Fruit fly (Drosophila melanogaster) whole organism, embryonic: ENCODE data around the gene CG6015.

Experiments
- CG10543 ChIP-seq: fragments of 200-800 bp; sonication (Bioruptor generic); optimal IDR thresholded peaks from 3 replicates; lab custom pipeline; 2017; ENCODE audit warnings: missing biosample characterization, mild to moderate bottlenecking, missing genetic modification characterization, moderate library complexity
- CG11093 ChIP-seq: fragments of 200-800 bp; sonication (Bioruptor generic); IDR thresholded peaks from 3 replicates; pipeline ENCODE4 v1.3.6; 2022; ENCODE audit warnings: missing biosample characterization, missing genetic modification characterization
- CG11456 ChIP-seq: fragments of 200-800 bp; sonication (Bioruptor generic); IDR thresholded peaks from 3 replicates; pipeline ENCODE4 v1.3.6; 2022; ENCODE audit warnings: missing biosample characterization, missing genetic modification characterization
- CG15073 ChIP-seq: fragments of 200-800 bp; sonication (Bioruptor generic); optimal IDR thresholded peaks from 2 replicates; lab custom pipeline; 2016; ENCODE audit warnings: missing biosample characterization, missing genetic modification characterization
- CG15696 ChIP-seq: fragments of 200-800 bp; sonication (Bioruptor generic); optimal IDR thresholded peaks from 2 replicates; lab custom pipeline; 2019; ENCODE audit warnings: missing biosample characterization, mild to moderate bottlenecking, missing genetic modification characterization, moderate library complexity
- CG1603 ChIP-seq: fragments of 200-800 bp; sonication (Bioruptor generic); optimal IDR thresholded peaks from 2 replicates; lab custom pipeline; 2019; ENCODE audit warnings: missing biosample characterization, mild to moderate bottlenecking, missing genetic modification characterization, moderate library complexity
- CG1792 ChIP-seq: fragments of 200-800 bp; sonication (Bioruptor generic); optimal IDR thresholded peaks from 2 replicates; lab custom pipeline; 2016; ENCODE audit warnings: missing biosample characterization, missing genetic modification characterization
- CG18619 ChIP-seq: fragments of 200-800 bp; sonication (Bioruptor generic); optimal IDR thresholded peaks from 3 replicates; lab custom pipeline; 2017; ENCODE audit warnings: missing biosample characterization, mild to moderate bottlenecking, missing genetic modification characterization
- CG31441 ChIP-seq: fragments of 200-800 bp; sonication (Bioruptor generic); IDR thresholded peaks from 2 replicates; pipeline ENCODE4 v1.3.6; 2022; ENCODE audit warnings: missing biosample characterization, missing genetic modification characterization
- CG33213 ChIP-seq: fragments of 200-800 bp; sonication (Bioruptor generic); optimal IDR thresholded peaks from 3 replicates; lab custom pipeline; 2016; ENCODE audit warnings: missing biosample characterization, missing genetic modification characterization
- CG3838 ChIP-seq: fragments of 200-800 bp; sonication (Bioruptor generic); optimal IDR thresholded peaks from 3 replicates; lab custom pipeline; 2016; ENCODE audit warnings: missing biosample characterization, missing genetic modification characterization
- CG4617 ChIP-seq: fragments of 200-800 bp; sonication (Bioruptor generic); optimal IDR thresholded peaks from 3 replicates; lab custom pipeline; 2016; ENCODE audit warnings: missing biosample characterization, missing genetic modification characterization, borderline replicate concordance
- CG6813 ChIP-seq: fragments of 200-800 bp; sonication (Bioruptor generic); optimal IDR thresholded peaks from 2 replicates; lab custom pipeline; 2017; ENCODE audit warnings: missing biosample characterization, missing genetic modification characterization, mild to moderate bottlenecking, moderate library complexity, missing genetic modification reagents
- CG7745 ChIP-seq: fragments of 200-800 bp; sonication (Bioruptor generic); optimal IDR thresholded peaks from 2 replicates; lab custom pipeline; 2018; ENCODE audit warnings: missing biosample characterization, mild to moderate bottlenecking, missing genetic modification characterization, moderate library complexity
- CG8089 ChIP-seq: fragments of 200-800 bp; sonication (Bioruptor generic); optimal IDR thresholded peaks from 3 replicates; lab custom pipeline; 2016; ENCODE audit warnings: missing biosample characterization, missing genetic modification characterization
- CG8944 ChIP-seq: fragments of 200-800 bp; sonication (Bioruptor generic); optimal IDR thresholded peaks from 3 replicates; lab custom pipeline; 2016; ENCODE audit warnings: missing biosample characterization, missing genetic modification characterization
- CG9215 ChIP-seq: fragments of 200-800 bp; sonication (Bioruptor generic); IDR thresholded peaks from 2 replicates; pipeline ENCODE4 v1.3.6; 2022; ENCODE audit warnings: missing biosample characterization, missing genetic modification characterization
- CG9609 ChIP-seq: fragments of 200-800 bp; sonication (Bioruptor generic); optimal IDR thresholded peaks from 3 replicates; lab custom pipeline; 2016; ENCODE audit warnings: missing biosample characterization, missing genetic modification characterization
- CG9817 ChIP-seq: fragments of 200-800 bp; sonication (Bioruptor generic); optimal IDR thresholded peaks from 2 replicates; lab custom pipeline; 2018; ENCODE audit warnings: missing biosample characterization, mild to moderate bottlenecking, missing genetic modification characterization, moderate library complexity
- CTCF ChIP-seq: fragments of 200-800 bp; sonication (Bioruptor generic); optimal IDR thresholded peaks from 2 replicates; lab custom pipeline; 2017; ENCODE audit warnings: missing biosample characterization, mild to moderate bottlenecking, missing genetic modification characterization, moderate library complexity
- Camta ChIP-seq: fragments of 200-800 bp; sonication (Bioruptor generic); optimal IDR thresholded peaks from 2 replicates; lab custom pipeline; 2016; ENCODE audit warnings: missing biosample characterization, missing genetic modification characterization
- Dad ChIP-seq: fragments of 200-800 bp; sonication (Bioruptor generic); optimal IDR thresholded peaks from 3 replicates; lab custom pipeline; 2016; ENCODE audit warnings: missing biosample characterization, missing genetic modification characterization
- Deaf1 ChIP-seq: fragments of 200-800 bp; optimal IDR thresholded peaks from 3 replicates; lab custom pipeline; 2019; ENCODE audit warnings: missing biosample characterization, mild to moderate bottlenecking, missing genetic modification characterization, moderate library complexity
- Doc2 ChIP-seq: fragments of 200-800 bp; sonication (Bioruptor generic); IDR thresholded peaks from 2 replicates; pipeline ENCODE4 v1.3.6; 2022; ENCODE audit warnings: missing biosample characterization, missing genetic modification characterization
- Fer3 ChIP-seq: fragments of 200-800 bp; sonication (Bioruptor generic); optimal IDR thresholded peaks from 2 replicates; lab custom pipeline; 2018; ENCODE audit warnings: missing biosample characterization, mild to moderate bottlenecking, missing genetic modification characterization, moderate library complexity
- HmgD ChIP-seq: fragments of 200-800 bp; sonication (Bioruptor generic); optimal IDR thresholded peaks from 3 replicates; lab custom pipeline; 2016; ENCODE audit warnings: missing biosample characterization, missing genetic modification characterization
- Hr3 ChIP-seq: fragments of 200-800 bp; sonication (Bioruptor generic); optimal IDR thresholded peaks from 3 replicates; lab custom pipeline; 2016; ENCODE audit warnings: missing biosample characterization, missing genetic modification characterization
- Lhr ChIP-seq: fragments of 200-800 bp; sonication (Bioruptor generic); optimal IDR thresholded peaks from 3 replicates; lab custom pipeline; 2017; ENCODE audit warnings: mild to moderate bottlenecking, missing biosample characterization, missing genetic modification reagents, missing genetic modification characterization
- Myb ChIP-seq: fragments of 200-800 bp; sonication (Bioruptor generic); optimal IDR thresholded peaks from 2 replicates; lab custom pipeline; 2016; ENCODE audit warnings: missing biosample characterization, missing genetic modification characterization
- NFAT ChIP-seq: fragments of 200-800 bp; sonication (Bioruptor generic); IDR thresholded peaks from 2 replicates; pipeline ENCODE4 v1.3.6; 2022; ENCODE audit warnings: missing biosample characterization, missing genetic modification characterization
- Opbp ChIP-seq: fragments of 200-800 bp; sonication (Bioruptor generic); IDR thresholded peaks from 3 replicates; pipeline ENCODE4 v1.3.6; 2022; ENCODE audit warnings: missing biosample characterization, missing genetic modification characterization; ENCODE audit not compliant: partially characterized antibody
- PHDP ChIP-seq: fragments of 200-800 bp; sonication (Bioruptor generic); optimal IDR thresholded peaks from 3 replicates; lab custom pipeline; 2018; ENCODE audit warnings: missing biosample characterization, mild to moderate bottlenecking, missing genetic modification characterization, moderate library complexity
- Tbp ChIP-seq: fragments of >200 bp; optimal IDR thresholded peaks from 2 replicates; lab custom pipeline; 2018; ENCODE audit warnings: missing biosample characterization, missing genetic modification characterization
- YL-1 ChIP-seq: fragments of 200-800 bp; sonication (Bioruptor generic); optimal IDR thresholded peaks from 3 replicates; lab custom pipeline; 2017; ENCODE audit warnings: missing biosample characterization, mild to moderate bottlenecking, missing genetic modification characterization
- ac ChIP-seq: fragments of 200-800 bp; sonication (Bioruptor generic); optimal IDR thresholded peaks from 3 replicates; lab custom pipeline; 2017; ENCODE audit warnings: missing biosample characterization, mild to moderate bottlenecking, missing genetic modification characterization
- al ChIP-seq: fragments of 200-800 bp; sonication (Bioruptor generic); IDR thresholded peaks from 2 replicates; pipeline ENCODE4 v1.3.6; 2022; ENCODE audit warnings: missing biosample characterization, missing genetic modification characterization
- caup ChIP-seq: fragments of 200-800 bp; sonication (Bioruptor generic); optimal IDR thresholded peaks from 3 replicates; lab custom pipeline; 2017; ENCODE audit warnings: missing biosample characterization, mild to moderate bottlenecking, missing genetic modification characterization, moderate library complexity; ENCODE audit not compliant: severe bottlenecking
- chinmo ChIP-seq: fragments of 200-800 bp; sonication (Bioruptor generic); IDR thresholded peaks from 4 replicates; pipeline ENCODE4 v1.3.6; 2022; ENCODE audit warnings: missing biosample characterization, missing genetic modification characterization; ENCODE audit not compliant: partially characterized antibody
- crc ChIP-seq: fragments of 200-800 bp; sonication (Bioruptor generic); optimal IDR thresholded peaks from 2 replicates; lab custom pipeline; 2016; ENCODE audit warnings: missing biosample characterization, missing genetic modification characterization
- crp ChIP-seq, 2 experiments: fragments of 200-800 bp; sonication (Bioruptor generic); optimal IDR thresholded peaks; 2 replicates in 1 of 2; 3 replicates in 1 of 2; lab custom pipeline; 2017; ENCODE audit warnings: missing biosample characterization in 2 of 2, missing genetic modification characterization in 2 of 2, mild to moderate bottlenecking in 1 of 2, moderate library complexity in 1 of 2
- dpn ChIP-seq, 2 experiments: fragments of 200-800 bp; sonication (Bioruptor generic); optimal IDR thresholded peaks; 3 replicates each; lab custom pipeline; 2016; ENCODE audit warnings: missing biosample characterization in 2 of 2, missing genetic modification characterization in 2 of 2
- dysf ChIP-seq: fragments of 200-800 bp; sonication (Bioruptor generic); IDR thresholded peaks from 3 replicates; pipeline ENCODE4 v1.3.6; 2022; ENCODE audit warnings: missing biosample characterization, missing genetic modification characterization
- ewg ChIP-seq: fragments of 200-800 bp; sonication (Bioruptor generic); optimal IDR thresholded peaks from 3 replicates; lab custom pipeline; 2017; ENCODE audit warnings: mild to moderate bottlenecking, missing biosample characterization, missing genetic modification reagents, missing genetic modification characterization
- eyg ChIP-seq: fragments of 200-800 bp; sonication (Bioruptor generic); optimal IDR thresholded peaks from 3 replicates; lab custom pipeline; 2016; ENCODE audit warnings: missing biosample characterization, missing genetic modification characterization
- fd96Cb ChIP-seq: fragments of 200-800 bp; sonication (Bioruptor generic); optimal IDR thresholded peaks from 2 replicates; lab custom pipeline; 2018; ENCODE audit warnings: missing biosample characterization, mild to moderate bottlenecking, missing genetic modification characterization, moderate library complexity
- lmd ChIP-seq: fragments of 200-800 bp; sonication (Bioruptor generic); IDR thresholded peaks from 2 replicates; pipeline ENCODE4 v1.3.6; 2022; ENCODE audit warnings: missing biosample characterization, missing genetic modification characterization
- scrt ChIP-seq: fragments of 200-800 bp; sonication (Bioruptor generic); optimal IDR thresholded peaks from 2 replicates; lab custom pipeline; 2018; ENCODE audit warnings: missing biosample characterization, mild to moderate bottlenecking, missing genetic modification characterization, moderate library complexity
- slp2 ChIP-seq: fragments of 200-800 bp; sonication (Bioruptor generic); optimal IDR thresholded peaks from 2 replicates; lab custom pipeline; 2016; ENCODE audit warnings: missing biosample characterization, missing genetic modification characterization
- sna ChIP-seq: fragments of 200-800 bp; sonication (Bioruptor generic); IDR thresholded peaks from 2 replicates; pipeline ENCODE4 v1.3.6; 2022; ENCODE audit warnings: missing biosample characterization, missing genetic modification characterization; ENCODE audit not compliant: partially characterized antibody
- tgo ChIP-seq: fragments of 200-800 bp; sonication (Bioruptor generic); IDR thresholded peaks from 3 replicates; pipeline ENCODE4 v1.3.6; 2022; ENCODE audit warnings: missing biosample characterization, missing genetic modification characterization

The CG6015 gene

dm6 chr3R:22023041-22023626 lies 11.0 kb downstream of the CG6015 start, which contains the start of the genes Mitofilin and mRpL35 (continued):
- TF ChIP-seq CG15696 (tag; lab: Kevin White, UChicago) (no peak), CG8944 (GFP tag; lab: Kevin White, UChicago) (peak; percentile 63), Tbp (GFP tag; lab: Kevin White, UChicago) (no peak), Lhr (peak; percentile 30), Camta (GFP tag; lab: Kevin White, UChicago) (peak; percentile 23), al (0 out of 2 replicates have a peak, but pooled peaks have one; percentile 37), caup (GFP tag; lab: Kevin White, UChicago) (no peak), Fer3 (tag; lab: Kevin White, UChicago) (no peak), CG1603 (tag; lab: Kevin White, UChicago) (peak; percentile 38), CG6813 (GFP tag; lab: Kevin White, UChicago) (no peak), crp (GFP tag; optimal IDR thresholded peaks at IDR 0.05; lab: Kevin White, UChicago) (peak; percentile 47 to 93), ewg (GFP tag; lab: Kevin White, UChicago) (peak; percentile 80), PHDP (tag; lab: Kevin White, UChicago) (no peak), Doc2 (no peak), CG9609 (GFP tag; lab: Kevin White, UChicago) (peak; percentile 68), chinmo (0 out of 4 replicates have a peak, but pooled peaks have one; percentile 34), Deaf1 (peak; percentile 40), YL-1 (GFP tag; lab: Kevin White, UChicago) (peak; percentile 63), dysf (GFP tag; lab: Robert Waterston, UW) (peak; percentile 23; the same call in 1 of the 3 replicates), CG11456 (GFP tag; lab: Robert Waterston, UW) (no peak), CG33213 (GFP tag; lab: Kevin White, UChicago) (peak; percentile 26), ac (GFP tag; lab: Kevin White, UChicago) (no peak), dpn (GFP tag; optimal IDR thresholded peaks at IDR 0.05; lab: Kevin White, UChicago) (peak; percentile 37 to 69), tgo (GFP tag; lab: Robert Waterston, UW) (no peak), sna (peak; percentile 54), CG31441 (GFP tag; lab: Robert Waterston, UW) (no peak), crc (GFP tag; lab: Kevin White, UChicago) (no peak), CG8089 (GFP tag; lab: Kevin White, UChicago) (peak; percentile 7), CG7745 (tag; lab: Kevin White, UChicago) (no peak), Opbp (GFP tag; lab: Robert Waterston, UW) (peak; percentile 26; the same call in 2 of the 3 replicates), Myb (GFP tag; lab: Kevin White, UChicago) (peak; percentile 34), CG15073 (GFP tag; lab: Kevin White, UChicago) (no peak), NFAT (peak; percentile 46; the same call in 1 of the 2 replicates), fd96Cb (tag; lab: Kevin White, UChicago) (no peak), HmgD (peak; percentile 46), scrt (no peak), CG9215 (GFP tag; lab: Robert Waterston, UW) (peak; percentile 48), Dad (GFP tag; lab: Kevin White, UChicago) (no peak), eyg (GFP tag; lab: Kevin White, UChicago) (no peak), CG4617 (GFP tag; lab: Kevin White, UChicago) (no peak), Hr3 (GFP tag; lab: Kevin White, UChicago) (peak; percentile 9), CG3838 (no peak), CG9817 (tag; lab: Kevin White, UChicago) (peak; percentile 52), CG11093 (GFP tag; lab: Robert Waterston, UW) (no peak), CG18619 (peak; percentile 24), CTCF (no peak), CG1792 (peak; percentile 39), CG10543 (peak; percentile 40), slp2 (GFP tag; lab: Kevin White, UChicago) (peak; percentile 33), lmd (GFP tag; lab: Robert Waterston, UW) (peak; percentile 35; the same call in 1 of the 2 replicates)
